Worm (Caenorhabditis elegans): ENCODE results near the gene Y56A3A.7.

DNA sequence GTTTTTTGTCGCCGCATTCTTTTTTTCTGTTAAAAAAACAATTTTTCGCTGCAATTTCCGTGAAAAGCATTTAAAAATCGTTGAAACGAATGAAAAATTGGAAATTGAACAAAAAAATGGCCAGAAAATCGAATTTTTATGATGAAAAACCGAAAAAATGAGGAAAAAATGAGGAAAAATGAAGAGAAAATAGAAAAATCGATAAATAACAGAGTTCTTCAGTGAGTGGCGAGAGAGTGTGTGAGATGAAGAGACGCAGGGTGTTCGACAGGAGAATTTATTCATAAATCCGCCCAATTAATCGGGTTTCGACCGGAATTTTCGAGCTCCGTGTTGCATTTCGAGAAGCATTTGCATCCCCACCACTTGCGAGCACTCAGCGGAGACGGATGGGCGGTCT lies 24.5 kb upstream of the Y56A3A.7 start, which contains the start of gene Y56A3A.28:
- TF ChIP-seq dao-5 (tag; optimal IDR thresholded peaks at IDR 0.05) (no peak), him-1 (tag; optimal IDR thresholded peaks at IDR 0.05) (no peak)
